Fruit fly (Drosophila melanogaster) whole organism, prepupa: ENCODE data around the gene Nrx-1.

Source experiments
- Blimp-1 ChIP-seq: fragments of 200-800 bp; sonication (Bioruptor generic); optimal IDR thresholded peaks from 3 replicates; lab custom pipeline; 2017; ENCODE audit warnings: missing biosample characterization, missing genetic modification characterization, mild to moderate bottlenecking, moderate library complexity, missing genetic modification reagents
- CG10631 ChIP-seq: fragments of 200-800 bp; sonication (Bioruptor generic); optimal IDR thresholded peaks from 2 replicates; lab custom pipeline; 2016; ENCODE audit warnings: missing biosample characterization, missing genetic modification characterization
- CG11902 ChIP-seq: fragments of 200-800 bp; sonication (Bioruptor generic); optimal IDR thresholded peaks from 3 replicates; lab custom pipeline; 2016; ENCODE audit warnings: missing biosample characterization, missing genetic modification characterization
- CG15336 ChIP-seq: fragments of 200-800 bp; sonication (Bioruptor generic); IDR thresholded peaks from 2 replicates; pipeline ENCODE4 v1.3.6; 2022; ENCODE audit warnings: missing biosample characterization, missing genetic modification characterization
- CG3032 ChIP-seq: fragments of 200-800 bp; optimal IDR thresholded peaks from 2 replicates; lab custom pipeline; 2019; ENCODE audit warnings: missing biosample characterization, mild to moderate bottlenecking, missing genetic modification characterization, moderate library complexity
- CG32006 ChIP-seq: fragments of 200-800 bp; sonication (Bioruptor generic); optimal IDR thresholded peaks from 3 replicates; lab custom pipeline; 2017; ENCODE audit warnings: missing biosample characterization, mild to moderate bottlenecking, missing genetic modification characterization
- CG3919 ChIP-seq: fragments of 200-800 bp; sonication (Bioruptor generic); optimal IDR thresholded peaks from 3 replicates; lab custom pipeline; 2016; ENCODE audit warnings: missing biosample characterization, missing genetic modification characterization
- CG4318 ChIP-seq: fragments of 200-800 bp; sonication (Bioruptor generic); optimal IDR thresholded peaks from 3 replicates; lab custom pipeline; 2017; ENCODE audit warnings: missing biosample characterization, mild to moderate bottlenecking, missing genetic modification characterization
- CG6163 ChIP-seq: fragments of 200-800 bp; sonication (Bioruptor generic); IDR thresholded peaks from 3 replicates; pipeline ENCODE4 v1.3.6; 2022; ENCODE audit warnings: missing biosample characterization, missing genetic modification characterization
- CG6792 ChIP-seq: fragments of 200-800 bp; sonication (Bioruptor generic); optimal IDR thresholded peaks from 3 replicates; lab custom pipeline; 2016; ENCODE audit warnings: missing biosample characterization, missing genetic modification characterization
- CG6808 ChIP-seq: fragments of 200-800 bp; sonication (Bioruptor generic); optimal IDR thresholded peaks from 3 replicates; lab custom pipeline; 2017; ENCODE audit warnings: missing biosample characterization, missing genetic modification characterization, mild to moderate bottlenecking, moderate library complexity, missing genetic modification reagents
- CG7368 ChIP-seq: fragments of 200-800 bp; sonication (Bioruptor generic); optimal IDR thresholded peaks from 3 replicates; lab custom pipeline; 2016; ENCODE audit warnings: missing biosample characterization, missing genetic modification characterization
- CG8119 ChIP-seq: fragments of 200-800 bp; sonication (Bioruptor generic); IDR thresholded peaks from 3 replicates; pipeline ENCODE4 v1.3.6; 2022; ENCODE audit warnings: missing biosample characterization, missing genetic modification characterization
- CG9139 ChIP-seq: fragments of 200-800 bp; sonication (Bioruptor generic); optimal IDR thresholded peaks from 3 replicates; lab custom pipeline; 2017; ENCODE audit warnings: missing biosample characterization, mild to moderate bottlenecking, missing genetic modification characterization
- Eip75B ChIP-seq: fragments of 200-800 bp; sonication (Bioruptor generic); optimal IDR thresholded peaks from 3 replicates; lab custom pipeline; 2016; ENCODE audit warnings: missing biosample characterization, missing genetic modification characterization
- Eip78C ChIP-seq: fragments of 200-800 bp; sonication (Bioruptor generic); peaks from one replicate; lab custom pipeline; 2016; ENCODE audit warnings: missing biosample characterization, missing genetic modification characterization
- Ets96B ChIP-seq: fragments of 200-800 bp; optimal IDR thresholded peaks from 2 replicates; lab custom pipeline; 2019; ENCODE audit warnings: missing biosample characterization, mild to moderate bottlenecking, missing genetic modification characterization, moderate library complexity
- Gug ChIP-seq: fragments of 200-800 bp; sonication (Bioruptor generic); IDR thresholded peaks from 2 replicates; pipeline ENCODE4 v1.3.6; 2022; ENCODE audit warnings: missing biosample characterization, missing genetic modification characterization
- Hr39 ChIP-seq: fragments of 200-800 bp; sonication (Bioruptor generic); optimal IDR thresholded peaks from 2 replicates; lab custom pipeline; 2016; ENCODE audit warnings: missing biosample characterization, missing genetic modification characterization
- Hr4 ChIP-seq: fragments of 200-800 bp; sonication (Bioruptor generic); optimal IDR thresholded peaks from 3 replicates; lab custom pipeline; 2016; ENCODE audit warnings: missing biosample characterization, missing genetic modification characterization
- Lpt ChIP-seq: fragments of 200-800 bp; sonication (Bioruptor generic); optimal IDR thresholded peaks from 3 replicates; lab custom pipeline; 2016; ENCODE audit warnings: missing biosample characterization, missing genetic modification characterization
- Sox102F ChIP-seq: fragments of 200-800 bp; sonication (Bioruptor generic); optimal IDR thresholded peaks from 2 replicates; lab custom pipeline; 2016; ENCODE audit warnings: missing biosample characterization, mild to moderate bottlenecking, missing genetic modification characterization
- Sox15 ChIP-seq: fragments of 200-800 bp; sonication (Bioruptor generic); optimal IDR thresholded peaks from 3 replicates; lab custom pipeline; 2016; ENCODE audit warnings: missing biosample characterization, missing genetic modification characterization
- dac ChIP-seq: fragments of 200-800 bp; sonication (Bioruptor generic); optimal IDR thresholded peaks from 2 replicates; lab custom pipeline; 2017; ENCODE audit warnings: missing biosample characterization, mild to moderate bottlenecking, missing genetic modification characterization
- eg ChIP-seq: fragments of 200-800 bp; sonication (Bioruptor generic); IDR thresholded peaks from 3 replicates; pipeline ENCODE4 v1.3.6; 2022; ENCODE audit warnings: missing biosample characterization, missing genetic modification characterization
- esn ChIP-seq: fragments of 200-800 bp; sonication (Bioruptor generic); optimal IDR thresholded peaks from 2 replicates; lab custom pipeline; 2016; ENCODE audit warnings: missing biosample characterization, mild to moderate bottlenecking, missing genetic modification characterization, moderate library complexity
- fd59A ChIP-seq: fragments of 200-800 bp; sonication (Bioruptor generic); optimal IDR thresholded peaks from 2 replicates; lab custom pipeline; 2017; ENCODE audit warnings: missing biosample characterization, mild to moderate bottlenecking, missing genetic modification characterization, missing genetic modification reagents
- fd85E ChIP-seq: fragments of 200-800 bp; sonication (Bioruptor generic); optimal IDR thresholded peaks from 3 replicates; lab custom pipeline; 2016; ENCODE audit warnings: missing biosample characterization, missing genetic modification characterization
- fkh ChIP-seq: fragments of 200-800 bp; sonication (Bioruptor generic); optimal IDR thresholded peaks from 3 replicates; lab custom pipeline; 2017; ENCODE audit warnings: missing biosample characterization, mild to moderate bottlenecking, missing genetic modification characterization, moderate library complexity
- lz ChIP-seq: fragments of 200-800 bp; sonication (Bioruptor generic); optimal IDR thresholded peaks from 3 replicates; lab custom pipeline; 2016; ENCODE audit warnings: missing biosample characterization, missing genetic modification characterization
- spab ChIP-seq: fragments of 200-800 bp; sonication (Bioruptor generic); optimal IDR thresholded peaks from 2 replicates; lab custom pipeline; 2017; ENCODE audit warnings: missing biosample characterization, mild to moderate bottlenecking, missing genetic modification characterization, missing genetic modification reagents
- ss ChIP-seq, 2 experiments: fragments of 200-800 bp; sonication (Bioruptor generic); optimal IDR thresholded peaks; 2 replicates in 1 of 2; 3 replicates in 1 of 2; lab custom pipeline; 2017 to 2018; ENCODE audit warnings: mild to moderate bottlenecking in 2 of 2, missing biosample characterization in 2 of 2, missing genetic modification characterization in 2 of 2, moderate library complexity in 1 of 2
- topi ChIP-seq: fragments of 200-800 bp; sonication (Bioruptor generic); optimal IDR thresholded peaks from 3 replicates; lab custom pipeline; 2016; ENCODE audit warnings: missing biosample characterization, missing genetic modification characterization
- vri ChIP-seq: fragments of 200-800 bp; sonication (Bioruptor generic); optimal IDR thresholded peaks from 3 replicates; lab custom pipeline; 2016; ENCODE audit warnings: missing biosample characterization, mild to moderate bottlenecking, missing genetic modification characterization

Nrx-1 gene

DNA sequence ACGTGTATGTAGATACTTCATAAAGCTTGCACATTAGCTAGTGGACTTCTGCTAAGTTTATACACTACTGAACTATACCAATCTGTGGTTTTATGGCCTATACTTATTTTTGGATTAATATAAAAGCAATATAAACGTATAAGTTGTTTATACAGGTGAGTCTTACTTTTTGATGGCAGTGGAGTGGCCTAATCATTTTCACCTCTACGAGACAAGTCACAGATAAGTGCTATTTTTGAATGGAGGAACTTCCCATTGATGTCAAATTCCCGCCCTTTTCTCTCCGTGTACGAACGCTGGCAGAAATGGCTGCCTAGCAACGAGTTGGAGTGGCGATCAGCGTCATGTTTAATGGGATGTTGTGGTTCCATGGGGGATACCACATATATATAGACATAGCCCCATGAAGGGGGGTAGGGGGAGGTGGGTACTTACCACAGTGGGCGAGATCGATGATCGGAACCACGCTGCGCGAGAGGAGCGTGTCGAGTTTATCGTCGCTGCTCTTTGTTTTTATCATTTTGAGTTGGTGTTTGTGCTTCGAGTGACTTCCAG is 58.1 kb downstream of the Nrx-1 start (continued):
- peak; percentile 13 for TF ChIP-seq Sox15 (GFP tag; lab: Kevin White, UChicago)
- no peak for TF ChIP-seq dac (GFP tag; lab: Kevin White, UChicago)
- peak; percentile 30 for TF ChIP-seq CG3919
- TF ChIP-seq Sox102F (GFP tag; lab: Kevin White, UChicago) = no peak
- TF ChIP-seq fd59A = peak; percentile 21
- no peak for TF ChIP-seq Lpt (GFP tag; lab: Kevin White, UChicago)
- no peak for TF ChIP-seq CG8119 (GFP tag; lab: Robert Waterston, UW)
- peak; percentile 29; the same call in 1 of the 2 replicates for TF ChIP-seq Gug
- TF ChIP-seq fd85E (GFP tag; lab: Kevin White, UChicago) = no peak
- TF ChIP-seq Ets96B (tag; lab: Kevin White, UChicago) = peak; percentile 23
- TF ChIP-seq topi (GFP tag; lab: Kevin White, UChicago) = peak; percentile 20
- peak; percentile 49 for TF ChIP-seq spab (GFP tag; lab: Kevin White, UChicago)
- peak; percentile 67 for TF ChIP-seq CG32006 (GFP tag; lab: Kevin White, UChicago)
- TF ChIP-seq CG3032 (tag; lab: Kevin White, UChicago) = no peak
- peak; percentile 38 for TF ChIP-seq esn (GFP tag; lab: Kevin White, UChicago)
- peak; percentile 35 for TF ChIP-seq CG4318 (GFP tag; lab: Kevin White, UChicago)
- TF ChIP-seq CG6792 = peak; percentile 23
- peak; percentile 69 for TF ChIP-seq eg (GFP tag; lab: Robert Waterston, UW)
- TF ChIP-seq Eip75B (GFP tag; lab: Kevin White, UChicago) = peak; percentile 56
- TF ChIP-seq ss (GFP tag; optimal IDR thresholded peaks at IDR 0.05; lab: Kevin White, UChicago) = peak; percentile 35 to 61
- TF ChIP-seq Blimp-1 (GFP tag; lab: Kevin White, UChicago) = no peak
- peak; percentile 8 for TF ChIP-seq CG6808 (GFP tag; lab: Kevin White, UChicago)
- peak; percentile 52 for TF ChIP-seq CG10631
- peak; percentile 30 for TF ChIP-seq CG9139 (GFP tag; lab: Kevin White, UChicago)
- no peak for TF ChIP-seq CG11902
- TF ChIP-seq lz = peak; percentile 3
- peak; percentile 28 for TF ChIP-seq fkh (GFP tag; lab: Kevin White, UChicago)
- TF ChIP-seq CG7368 (GFP tag; lab: Kevin White, UChicago) = no peak
- TF ChIP-seq Hr4 = peak; percentile 45

- no peak for TF ChIP-seq CG15336 (GFP tag; lab: Robert Waterston, UW)
- no peak for TF ChIP-seq CG6163 (GFP tag; lab: Robert Waterston, UW)
- TF ChIP-seq vri = peak; percentile 62
- no peak for TF ChIP-seq CG6808 (GFP tag; lab: Kevin White, UChicago)
- TF ChIP-seq, all 60 proteins: peak for 1
Measured at dm6 chr3R:22527192-22527591, 58.9 kb downstream of the Nrx-1 start.

- TF ChIP-seq Eip78C (GFP tag; lab: Kevin White, UChicago) (peak; percentile 70), CG9139 (GFP tag; lab: Kevin White, UChicago) (peak; percentile 4), CG6163 (GFP tag; lab: Robert Waterston, UW) (peak; percentile 42; the same call in 1 of the 3 replicates), Hr39 (GFP tag; lab: Kevin White, UChicago) (no peak), CG6808 (GFP tag; lab: Kevin White, UChicago) (peak; percentile 7), fkh (GFP tag; lab: Kevin White, UChicago) (peak; percentile 42)
- TF ChIP-seq, all 60 proteins: peak for 5
Measured at dm6 chr3R:22527636-22528148, 59.4 kb downstream of the Nrx-1 start.
